Worm (Caenorhabditis elegans) whole organism, L3 larva: ENCODE measurements around the gene coq-6.

Experiments used
- elt-3 ChIP-seq, 3 experiments: fragments of 150-350 bp in 1 of 3; sonication (generic microtip) in 2 of 3; optimal IDR thresholded peaks; 2 replicates in 2 of 3; 4 replicates in 1 of 3; lab custom pipeline; 2014 to 2017; ENCODE audit warnings: missing biosample characterization in 3 of 3, missing genetic modification characterization in 3 of 3
- fos-1 ChIP-seq: fragments of 150-350 bp; optimal IDR thresholded peaks from 2 replicates; lab custom pipeline; 2014; ENCODE audit warnings: missing biosample characterization, missing genetic modification characterization
- lin-15B ChIP-seq: fragments of 150-350 bp; optimal IDR thresholded peaks from 2 replicates; lab custom pipeline; 2014; ENCODE audit warnings: missing biosample characterization, missing genetic modification characterization
- lin-39 ChIP-seq: fragments of 150-350 bp; optimal IDR thresholded peaks from 2 replicates; lab custom pipeline; 2018; ENCODE audit warnings: missing biosample characterization, missing genetic modification reagents, missing genetic modification characterization
- nfya-1 ChIP-seq: sonication (generic microtip); optimal IDR thresholded peaks from 2 replicates; lab custom pipeline; 2017; ENCODE audit warnings: missing genetic modification characterization, mild to moderate bottlenecking, missing compliant biosample characterization, antibody characterized with exemption, moderate library complexity; ENCODE audit not compliant: insufficient read depth
- nhr-43 ChIP-seq: sonication (generic microtip); optimal IDR thresholded peaks from 2 replicates; lab custom pipeline; 2016; ENCODE audit warnings: mild to moderate bottlenecking, missing genetic modification characterization, missing compliant biosample characterization; ENCODE audit not compliant: poor library complexity, severe bottlenecking
- pha-4 ChIP-seq: fragments of 150-350 bp; optimal IDR thresholded peaks from 2 replicates; lab custom pipeline; 2014; ENCODE audit warnings: missing biosample characterization, missing genetic modification reagents, missing genetic modification characterization
- sea-2 ChIP-seq: fragments of 150-350 bp; sonication (generic microtip); optimal IDR thresholded peaks from 4 replicates; lab custom pipeline; 2014; ENCODE audit warnings: missing biosample characterization, missing genetic modification reagents, missing genetic modification characterization
- snpc-4 ChIP-seq: fragments of 150-350 bp; optimal IDR thresholded peaks from 2 replicates; lab custom pipeline; 2014; ENCODE audit warnings: missing biosample characterization, missing genetic modification characterization
- ztf-11 ChIP-seq: fragments of 150-350 bp; optimal IDR thresholded peaks from 2 replicates; lab custom pipeline; 2014; ENCODE audit warnings: missing biosample characterization, missing genetic modification characterization

Gene coq-6

DNA sequence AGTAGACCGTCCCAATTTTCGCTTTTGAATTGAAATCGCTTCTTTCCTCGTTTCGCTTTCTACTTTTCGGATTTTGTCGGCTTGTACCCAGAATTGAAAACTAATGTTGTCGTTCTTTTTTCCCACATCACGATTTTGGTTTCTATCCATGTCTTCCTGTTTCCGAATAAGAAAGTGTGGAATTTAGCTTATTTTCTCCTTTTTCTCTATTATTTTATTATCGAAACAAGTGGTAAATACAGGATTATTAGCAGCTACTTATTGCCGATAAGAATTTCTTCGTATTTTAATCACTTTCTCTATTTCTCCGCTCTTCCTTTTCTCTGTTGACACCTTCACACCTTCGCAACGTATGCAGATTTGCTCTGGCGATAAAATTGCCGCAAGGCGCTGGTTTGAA lies 48.4 kb downstream of the coq-6 start:
- TF ChIP-seq pha-4 (tag; lab: Kevin White, UChicago) (no peak), lin-15B (no peak), nhr-43 (tag; lab: Kevin White, UChicago) (no peak), sea-2 (GFP tag; lab: Kevin White, UChicago) (no peak)

DNA sequence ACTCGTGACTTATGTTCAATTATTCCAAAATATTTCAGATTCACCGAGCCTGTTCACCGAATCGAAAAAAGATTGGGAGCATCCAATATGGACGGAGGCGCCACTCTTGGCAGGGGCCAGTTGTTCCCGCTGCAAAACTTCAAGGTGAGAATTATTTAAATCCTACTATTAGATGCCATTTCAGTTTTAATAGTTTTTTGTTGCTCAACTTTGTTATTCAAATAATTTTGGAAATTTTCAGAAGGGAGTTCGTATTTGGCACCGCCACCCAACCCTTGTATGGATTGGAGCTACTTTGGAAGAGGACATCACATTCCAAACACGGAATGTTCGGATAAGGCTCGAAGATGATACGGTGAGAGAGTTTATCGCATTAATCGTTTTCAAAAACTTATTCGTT lies 49.6 kb downstream of the coq-6 start, which contains the start of gene hum-2:
hum-2 (plus strand) TSS at position 33 of the 400 bp plus-strand sequence.
- TF ChIP-seq nfya-1 (tag; lab: Kevin White, UChicago) = no peak
- TF ChIP-seq fos-1 (tag; lab: Kevin White, UChicago) = no peak
- no peak for TF ChIP-seq snpc-4 (tag; lab: Kevin White, UChicago)
- TF ChIP-seq lin-39 (tag; lab: Kevin White, UChicago) = no peak
- no peak for TF ChIP-seq ztf-11
- no peak for TF ChIP-seq elt-3 (tag; optimal IDR thresholded peaks at IDR 0.05; lab: Kevin White, UChicago)
